In genomic region chr3L:4690698-4691097, dm6 we compare ENCODE assay signal across 1 fruit fly cellular context.
TF ChIP-seq lines count a peak whose summit lies in the region.

No protein-coding gene starts in this region.

TF ChIP-seq in whole organism, embryonic, 481 proteins besides CTCF, POLR2A, EP300 and RAD21 (continued from another document and continues in another):
- TF ChIP-seq amos (GFP tag; IDR thresholded peaks at IDR 0.05; lab: Robert Waterston, UW; ENCODE audit: partially characterized antibody) (no peak), CG33213 (GFP tag; optimal IDR thresholded peaks at IDR 0.05; lab: Kevin White, UChicago) (no peak), CG43689 (GFP tag; IDR thresholded peaks at IDR 0.05; lab: Robert Waterston, UW) (0 out of 2 replicates have a peak, but pooled peaks have one; percentile 36), CG6765 (GFP tag; optimal IDR thresholded peaks at IDR 0.05; lab: Kevin White, UChicago) (no peak), zfh2 (GFP tag; optimal IDR thresholded peaks at IDR 0.05; lab: Kevin White, UChicago) (no peak), C15 (GFP tag; IDR thresholded peaks at IDR 0.05; lab: Robert Waterston, UW) (no peak), Hr51 (GFP tag; optimal IDR thresholded peaks at IDR 0.05; lab: Kevin White, UChicago) (peak in 1 of 2 experiments; percentile 32), Fer1 (GFP tag; optimal IDR thresholded peaks at IDR 0.05; lab: Kevin White, UChicago) (no peak), tna (GFP tag; IDR thresholded peaks at IDR 0.05; lab: Robert Waterston, UW; ENCODE audit: partially characterized antibody) (no peak), onecut (GFP tag; IDR thresholded peaks at IDR 0.05; lab: Robert Waterston, UW) (no peak), D19A (tag; optimal IDR thresholded peaks at IDR 0.05; lab: Kevin White, UChicago) (no peak), CG12219 (GFP tag; optimal IDR thresholded peaks at IDR 0.05; lab: Kevin White, UChicago) (no peak), tup (GFP tag; optimal IDR thresholded peaks at IDR 0.05; lab: Kevin White, UChicago) (no peak), HLHmδ (GFP tag; optimal IDR thresholded peaks at IDR 0.05; lab: Kevin White, UChicago) (no peak), CG11504 (tag; optimal IDR thresholded peaks at IDR 0.05; lab: Kevin White, UChicago) (peak; percentile 40), CG11723 (GFP tag; optimal IDR thresholded peaks at IDR 0.05; lab: Kevin White, UChicago) (no peak), trem (tag; optimal IDR thresholded peaks at IDR 0.05; lab: Kevin White, UChicago) (no peak), Bdp1 (GFP tag; optimal IDR thresholded peaks at IDR 0.05; lab: Kevin White, UChicago) (no peak), CG3163 (GFP tag; optimal IDR thresholded peaks at IDR 0.05; lab: Kevin White, UChicago) (no peak), CG16813 (GFP tag; IDR thresholded peaks at IDR 0.05; lab: Robert Waterston, UW; ENCODE audit: partially characterized antibody) (no peak), Ada2b (GFP tag; IDR thresholded peaks at IDR 0.05; lab: Robert Waterston, UW) (no peak; the same call in 1 of the 2 replicates), CG4617 (GFP tag; optimal IDR thresholded peaks at IDR 0.05; lab: Kevin White, UChicago; ENCODE audit: borderline replicate concordance) (no peak), cg (GFP tag; optimal IDR thresholded peaks at IDR 0.05; lab: Kevin White, UChicago) (no peak), sna (GFP tag; IDR thresholded peaks at IDR 0.05; lab: Robert Waterston, UW; ENCODE audit: partially characterized antibody) (no peak), Mes4 (GFP tag; optimal IDR thresholded peaks at IDR 0.05; lab: Kevin White, UChicago) (peak; percentile 8), Nf-YB (GFP tag; optimal IDR thresholded peaks at IDR 0.05; lab: Kevin White, UChicago) (no peak), Camta (GFP tag; optimal IDR thresholded peaks at IDR 0.05; lab: Kevin White, UChicago) (peak; percentile 24), CG11093 (GFP tag; IDR thresholded peaks at IDR 0.05; lab: Robert Waterston, UW) (no peak), aop (GFP tag; IDR thresholded peaks at IDR 0.05; lab: Robert Waterston, UW) (no peak), CG6654 (GFP tag; optimal IDR thresholded peaks at IDR 0.05; lab: Kevin White, UChicago) (no peak), Dll (GFP tag; IDR thresholded peaks at IDR 0.05; lab: Robert Waterston, UW; ENCODE audit: partially characterized antibody) (no peak; the same call in 3 of the 4 replicates), CG3281 (GFP tag; optimal IDR thresholded peaks at IDR 0.05; lab: Kevin White, UChicago) (no peak), Lhr (GFP tag; optimal IDR thresholded peaks at IDR 0.05; lab: Kevin White, UChicago) (no peak), Usf (GFP tag; optimal IDR thresholded peaks at IDR 0.05; lab: Kevin White, UChicago) (no peak), run (tag; optimal IDR thresholded peaks at IDR 0.05; lab: Kevin White, UChicago) (no peak), Fer2 (tag; optimal IDR thresholded peaks at IDR 0.05; lab: Kevin White, UChicago) (no peak), jumu (GFP tag; optimal IDR thresholded peaks at IDR 0.05; lab: Kevin White, UChicago) (no peak), CG32767 (GFP tag; IDR thresholded peaks at IDR 0.05; lab: Robert Waterston, UW) (no peak), CG1832 (GFP tag; optimal IDR thresholded peaks at IDR 0.05; lab: Kevin White, UChicago) (no peak), Dref (GFP tag; IDR thresholded peaks at IDR 0.05; lab: Robert Waterston, UW) (no peak), dmrt11E (tag; optimal IDR thresholded peaks at IDR 0.05; lab: Kevin White, UChicago) (no peak), chinmo (GFP tag; IDR thresholded peaks at IDR 0.05; lab: Robert Waterston, UW; ENCODE audit: partially characterized antibody) (no peak), gce (GFP tag; IDR thresholded peaks at IDR 0.05; lab: Robert Waterston, UW) (no peak), CG4360 (GFP tag; IDR thresholded peaks at IDR 0.05; lab: Robert Waterston, UW) (no peak), GATAe (GFP tag; conservative IDR thresholded peaks at IDR 0.05; lab: Robert Waterston, UW) (no peak), ranshi (GFP tag; IDR thresholded peaks at IDR 0.05; lab: Robert Waterston, UW) (no peak), CG31441 (GFP tag; IDR thresholded peaks at IDR 0.05; lab: Robert Waterston, UW) (peak; percentile 17; the same call in 1 of the 2 replicates), pb (GFP tag; optimal IDR thresholded peaks at IDR 0.05; lab: Kevin White, UChicago) (no peak), HLH4C (GFP tag; IDR thresholded peaks at IDR 0.05; lab: Robert Waterston, UW; ENCODE audit: partially characterized antibody) (no peak), zf30C (GFP tag; optimal IDR thresholded peaks at IDR 0.05; lab: Kevin White, UChicago) (no peak), corto (GFP tag; optimal IDR thresholded peaks at IDR 0.05; lab: Kevin White, UChicago) (no peak), repo (GFP tag; optimal IDR thresholded peaks at IDR 0.05; lab: Kevin White, UChicago) (no peak), mld (GFP tag; IDR thresholded peaks at IDR 0.05; lab: Robert Waterston, UW; ENCODE audit: partially characterized antibody) (no peak), unpg (GFP tag; optimal IDR thresholded peaks at IDR 0.05; lab: Kevin White, UChicago) (peak; percentile 41), sisA (GFP tag; IDR thresholded peaks at IDR 0.05; lab: Robert Waterston, UW) (peak; percentile 45), CG6854 (GFP tag; optimal IDR thresholded peaks at IDR 0.05; lab: Kevin White, UChicago) (no peak), CG6254 (GFP tag; optimal IDR thresholded peaks at IDR 0.05; lab: Kevin White, UChicago) (no peak), BEAF-32 (GFP tag; optimal IDR thresholded peaks at IDR 0.05; lab: Kevin White, UChicago) (no peak), Sox102F (GFP tag; optimal IDR thresholded peaks at IDR 0.05; lab: Kevin White, UChicago) (peak; percentile 46), CG4707 (GFP tag; optimal IDR thresholded peaks at IDR 0.05; lab: Kevin White, UChicago) (no peak), vvl (GFP tag; IDR thresholded peaks at IDR 0.05; lab: Robert Waterston, UW) (peak; percentile 71), nerfin-2 (GFP tag; IDR thresholded peaks at IDR 0.05; lab: Robert Waterston, UW; ENCODE audit: partially characterized antibody) (no peak), H15 (GFP tag; IDR thresholded peaks at IDR 0.05; lab: Robert Waterston, UW) (no peak), yki (optimal IDR thresholded peaks at IDR 0.05; lab: Kevin White, UChicago) (no peak), Dip2 (GFP tag; IDR thresholded peaks at IDR 0.05; lab: Robert Waterston, UW) (no peak), CG14014 (GFP tag; IDR thresholded peaks at IDR 0.05; lab: Robert Waterston, UW) (0 out of 2 replicates have a peak, but pooled peaks have one; percentile 5), ind (GFP tag; optimal IDR thresholded peaks at IDR 0.05; lab: Kevin White, UChicago) (no peak), Asciz (GFP tag; optimal IDR thresholded peaks at IDR 0.05; lab: Kevin White, UChicago) (peak; percentile 8), CG4404 (GFP tag; IDR thresholded peaks at IDR 0.05; lab: Robert Waterston, UW) (no peak), tll (GFP tag; optimal IDR thresholded peaks at IDR 0.05; lab: Kevin White, UChicago) (no peak), ATbp (GFP tag; optimal IDR thresholded peaks at IDR 0.05; lab: Kevin White, UChicago) (no peak), ash1 (GFP tag; optimal IDR thresholded peaks at IDR 0.05; lab: Kevin White, UChicago) (no peak), lab (GFP tag; optimal IDR thresholded peaks at IDR 0.05; lab: Kevin White, UChicago) (no peak), Poxn (GFP tag; IDR thresholded peaks at IDR 0.05; lab: Robert Waterston, UW) (no peak), pum (GFP tag; optimal IDR thresholded peaks at IDR 0.05; lab: Kevin White, UChicago) (no peak), Mad (GFP tag; optimal IDR thresholded peaks at IDR 0.05; lab: Kevin White, UChicago) (no peak), CG10565 (GFP tag; optimal IDR thresholded peaks at IDR 0.05; lab: Kevin White, UChicago) (no peak), crc (GFP tag; optimal IDR thresholded peaks at IDR 0.05; lab: Kevin White, UChicago) (no peak), CG17385 (GFP tag; optimal IDR thresholded peaks at IDR 0.05; lab: Kevin White, UChicago) (no peak), toy (GFP tag; IDR thresholded peaks at IDR 0.05; lab: Robert Waterston, UW) (0 out of 2 replicates have a peak, but pooled peaks have one; percentile 14), CG3995 (GFP tag; optimal IDR thresholded peaks at IDR 0.05; lab: Kevin White, UChicago) (no peak), Side (GFP tag; optimal IDR thresholded peaks at IDR 0.05; lab: Kevin White, UChicago) (no peak), Bteb2 (GFP tag; optimal IDR thresholded peaks at IDR 0.05; lab: Kevin White, UChicago) (no peak), salm (tag; optimal IDR thresholded peaks at IDR 0.05; lab: Kevin White, UChicago) (no peak), Sox100B (GFP tag; optimal IDR thresholded peaks at IDR 0.05; lab: Kevin White, UChicago) (no peak), CG15514 (GFP tag; optimal IDR thresholded peaks at IDR 0.05; lab: Kevin White, UChicago) (no peak), CG15696 (tag; optimal IDR thresholded peaks at IDR 0.05; lab: Kevin White, UChicago) (no peak), CG18476 (GFP tag; optimal IDR thresholded peaks at IDR 0.05; lab: Kevin White, UChicago) (no peak), MBD-R2 (GFP tag; IDR thresholded peaks at IDR 0.05; lab: Robert Waterston, UW) (no peak), fd3F (GFP tag; optimal IDR thresholded peaks at IDR 0.05; lab: Kevin White, UChicago) (no peak), chif (GFP tag; optimal IDR thresholded peaks at IDR 0.05; lab: Kevin White, UChicago) (peak in 1 of 2 experiments; percentile 36), CG7987 (GFP tag; optimal IDR thresholded peaks at IDR 0.05; lab: Kevin White, UChicago) (no peak), CG18262 (tag; optimal IDR thresholded peaks at IDR 0.05; lab: Kevin White, UChicago) (peak; percentile 35), bowl (GFP tag; IDR thresholded peaks at IDR 0.05; lab: Robert Waterston, UW) (no peak), Ets65A (GFP tag; lab: Kevin White, UChicago) (peak; percentile 23), Tbp (GFP tag; optimal IDR thresholded peaks at IDR 0.05; lab: Kevin White, UChicago) (no peak), CG12155 (GFP tag; optimal IDR thresholded peaks at IDR 0.05; lab: Kevin White, UChicago) (no peak), Oli (tag; optimal IDR thresholded peaks at IDR 0.05; lab: Kevin White, UChicago) (peak; percentile 22), CG13123 (GFP tag; optimal IDR thresholded peaks at IDR 0.05; lab: Kevin White, UChicago) (no peak), Kr (GFP tag; optimal IDR thresholded peaks at IDR 0.05; lab: Kevin White, UChicago) (no peak), her (GFP tag; optimal IDR thresholded peaks at IDR 0.05; lab: Kevin White, UChicago) (no peak), chn (GFP tag; optimal IDR thresholded peaks at IDR 0.05; lab: Kevin White, UChicago) (peak; percentile 1), hb (GFP tag; IDR thresholded peaks at IDR 0.05; lab: Robert Waterston, UW; ENCODE audit: partially characterized antibody) (no peak), CG17802 (tag; optimal IDR thresholded peaks at IDR 0.05; lab: Kevin White, UChicago) (no peak), Deaf1 (tag; optimal IDR thresholded peaks at IDR 0.05; lab: Kevin White, UChicago) (no peak), CG8944 (GFP tag; optimal IDR thresholded peaks at IDR 0.05; lab: Kevin White, UChicago) (peak; percentile 2), lola (GFP tag; optimal IDR thresholded peaks at IDR 0.05; lab: Kevin White, UChicago) (no peak), CG12071 (GFP tag; optimal IDR thresholded peaks at IDR 0.05; lab: Kevin White, UChicago) (no peak), CG11085 (GFP tag; IDR thresholded peaks at IDR 0.05; lab: Robert Waterston, UW) (0 out of 2 replicates have a peak, but pooled peaks have one; percentile 16), CG18764 (GFP tag; optimal IDR thresholded peaks at IDR 0.05; lab: Kevin White, UChicago) (no peak), CG30020 (tag; optimal IDR thresholded peaks at IDR 0.05; lab: Kevin White, UChicago) (no peak), Pdp1 (GFP tag; optimal IDR thresholded peaks at IDR 0.05; lab: Kevin White, UChicago) (peak in 1 of 2 experiments; percentile 90), CG4328 (GFP tag; optimal IDR thresholded peaks at IDR 0.05; lab: Kevin White, UChicago) (no peak), tin (GFP tag; optimal IDR thresholded peaks at IDR 0.05; lab: Kevin White, UChicago) (no peak), Jarid2 (GFP tag; optimal IDR thresholded peaks at IDR 0.05; lab: Kevin White, UChicago) (no peak), Lpt (GFP tag; optimal IDR thresholded peaks at IDR 0.05; lab: Kevin White, UChicago) (no peak), CG17829 (tag; optimal IDR thresholded peaks at IDR 0.05; lab: Kevin White, UChicago) (peak; percentile 21), gsb (GFP tag; IDR thresholded peaks at IDR 0.05; lab: Robert Waterston, UW) (no peak), gt (GFP tag; IDR thresholded peaks at IDR 0.05; lab: Robert Waterston, UW) (no peak), CG7357 (GFP tag; IDR thresholded peaks at IDR 0.05; lab: Robert Waterston, UW) (no peak), Taf1 (GFP tag; IDR thresholded peaks at IDR 0.05; lab: Robert Waterston, UW) (0 out of 2 replicates have a peak, but pooled peaks have one; percentile 11), shn (GFP tag; optimal IDR thresholded peaks at IDR 0.05; lab: Kevin White, UChicago) (no peak), gcm2 (GFP tag; optimal IDR thresholded peaks at IDR 0.05; lab: Kevin White, UChicago) (no peak), Ssrp (tag; optimal IDR thresholded peaks at IDR 0.05; lab: Kevin White, UChicago) (peak; percentile 23), CG30431 (GFP tag; optimal IDR thresholded peaks at IDR 0.05; lab: Kevin White, UChicago) (no peak), CG12942 (GFP tag; optimal IDR thresholded peaks at IDR 0.05; lab: Kevin White, UChicago) (no peak), Dbx (GFP tag; IDR thresholded peaks at IDR 0.05; lab: Robert Waterston, UW) (no peak), bsh (GFP tag; optimal IDR thresholded peaks at IDR 0.05; lab: Kevin White, UChicago) (peak in 1 of 2 experiments; percentile 44), eve (GFP tag; optimal IDR thresholded peaks at IDR 0.05; lab: Kevin White, UChicago) (no peak), dan (GFP tag; IDR thresholded peaks at IDR 0.05; lab: Robert Waterston, UW) (no peak), Neu2 (GFP tag; optimal IDR thresholded peaks at IDR 0.05; lab: Kevin White, UChicago; ENCODE audit: borderline replicate concordance) (no peak), HLH54F (GFP tag; optimal IDR thresholded peaks at IDR 0.05; lab: Kevin White, UChicago) (no peak), pnt (GFP tag; optimal IDR thresholded peaks at IDR 0.05; lab: Kevin White, UChicago) (no peak), CG18599 (GFP tag; optimal IDR thresholded peaks at IDR 0.05; lab: Kevin White, UChicago) (no peak), crp (GFP tag; optimal IDR thresholded peaks at IDR 0.05; lab: Kevin White, UChicago) (no peak), CG14441 (GFP tag; IDR thresholded peaks at IDR 0.05; lab: Robert Waterston, UW) (0 out of 2 replicates have a peak, but pooled peaks have one; percentile 13)
